Worm (Caenorhabditis elegans) whole organism, L3 larva: ENCODE measurements around the gene C35A5.5.
A peak's percentile ranks its signal among the peaks of the same experiment; 100 is the strongest.

Experiments
- R02D3.7 ChIP-seq: fragments of 150-350 bp; optimal IDR thresholded peaks from 2 replicates; lab custom pipeline; 2014; ENCODE audit warnings: missing biosample characterization, missing genetic modification characterization
- aly-2 ChIP-seq: fragments of 150-350 bp; optimal IDR thresholded peaks from 2 replicates; lab custom pipeline; 2014; ENCODE audit warnings: missing biosample characterization, missing genetic modification characterization
- ama-1 ChIP-seq: fragments of 150-350 bp; optimal IDR thresholded peaks from 2 replicates; lab custom pipeline; 2018
- ceh-9 ChIP-seq: sonication (generic microtip); optimal IDR thresholded peaks from 2 replicates; lab custom pipeline; 2018; ENCODE audit warnings: missing biosample characterization, missing genetic modification characterization
- daf-12 ChIP-seq: fragments of 150-350 bp; optimal IDR thresholded peaks from 2 replicates; lab custom pipeline; 2014; ENCODE audit warnings: missing biosample characterization, missing genetic modification reagents, missing genetic modification characterization
- egl-27 ChIP-seq: sonication (generic microtip); optimal IDR thresholded peaks from 4 replicates; lab custom pipeline; 2017; ENCODE audit warnings: missing biosample characterization, missing genetic modification reagents, missing genetic modification characterization
- egl-5 ChIP-seq: fragments of 150-350 bp; optimal IDR thresholded peaks from 2 replicates; lab custom pipeline; 2017; ENCODE audit warnings: missing biosample characterization, missing genetic modification reagents, missing genetic modification characterization, inconsistent platforms
- elt-1 ChIP-seq: fragments of 150-350 bp; optimal IDR thresholded peaks from 2 replicates; lab custom pipeline; 2014; ENCODE audit warnings: missing biosample characterization, missing genetic modification characterization
- elt-2 ChIP-seq: sonication (generic microtip); optimal IDR thresholded peaks from 2 replicates; lab custom pipeline; 2016; ENCODE audit warnings: missing genetic modification reagents, mild to moderate bottlenecking, missing genetic modification characterization, missing compliant biosample characterization
- elt-3 ChIP-seq, 3 experiments: fragments of 150-350 bp in 1 of 3; sonication (generic microtip) in 2 of 3; optimal IDR thresholded peaks; 2 replicates in 2 of 3; 4 replicates in 1 of 3; lab custom pipeline; 2014 to 2017; ENCODE audit warnings: missing biosample characterization in 3 of 3, missing genetic modification characterization in 3 of 3
- eor-1 ChIP-seq, 2 experiments: fragments of 150-350 bp; optimal IDR thresholded peaks; 2 replicates each; lab custom pipeline; 2014 to 2018; ENCODE audit warnings: missing biosample characterization in 2 of 2, missing genetic modification characterization in 2 of 2
- fkh-10 ChIP-seq: sonication (generic microtip); optimal IDR thresholded peaks from 2 replicates; lab custom pipeline; 2017; ENCODE audit warnings: missing biosample characterization, missing genetic modification reagents, missing genetic modification characterization
- hmg-11 ChIP-seq: sonication (generic microtip); optimal IDR thresholded peaks from 2 replicates; lab custom pipeline; 2016; ENCODE audit warnings: missing genetic modification characterization, missing compliant biosample characterization
- jun-1 ChIP-seq: fragments of 150-350 bp; optimal IDR thresholded peaks from 2 replicates; lab custom pipeline; 2014; ENCODE audit warnings: missing biosample characterization, missing genetic modification reagents, missing genetic modification characterization
- lin-39 ChIP-seq: fragments of 150-350 bp; optimal IDR thresholded peaks from 2 replicates; lab custom pipeline; 2018; ENCODE audit warnings: missing biosample characterization, missing genetic modification reagents, missing genetic modification characterization
- lsy-12 ChIP-seq: sonication (generic microtip); optimal IDR thresholded peaks from 2 replicates; lab custom pipeline; 2016; ENCODE audit warnings: mild to moderate bottlenecking, missing genetic modification characterization, missing compliant biosample characterization
- mdl-1 ChIP-seq: fragments of 150-350 bp; optimal IDR thresholded peaks from 2 replicates; lab custom pipeline; 2014; ENCODE audit warnings: missing biosample characterization, missing genetic modification characterization
- mml-1 ChIP-seq: fragments of 150-350 bp; sonication (generic microtip); optimal IDR thresholded peaks from 3 replicates; lab custom pipeline; 2014; ENCODE audit warnings: missing biosample characterization, missing genetic modification characterization
- nfya-1 ChIP-seq: sonication (generic microtip); optimal IDR thresholded peaks from 2 replicates; lab custom pipeline; 2017; ENCODE audit warnings: missing genetic modification characterization, mild to moderate bottlenecking, missing compliant biosample characterization, antibody characterized with exemption, moderate library complexity; ENCODE audit not compliant: insufficient read depth
- nhr-11 ChIP-seq: fragments of 150-350 bp; optimal IDR thresholded peaks from 2 replicates; lab custom pipeline; 2014; ENCODE audit warnings: missing biosample characterization, missing genetic modification characterization
- nhr-23 ChIP-seq: fragments of 150-350 bp; optimal IDR thresholded peaks from 2 replicates; lab custom pipeline; 2014; ENCODE audit warnings: missing biosample characterization, missing genetic modification reagents, missing genetic modification characterization
- nhr-237 ChIP-seq: fragments of 150-350 bp; optimal IDR thresholded peaks from 2 replicates; lab custom pipeline; 2014; ENCODE audit warnings: missing biosample characterization, missing genetic modification characterization
- nhr-25 ChIP-seq: sonication (generic microtip); optimal IDR thresholded peaks from 2 replicates; lab custom pipeline; 2017; ENCODE audit warnings: missing biosample characterization, missing genetic modification characterization
- nhr-28 ChIP-seq: fragments of 150-350 bp; optimal IDR thresholded peaks from 2 replicates; lab custom pipeline; 2014; ENCODE audit warnings: missing biosample characterization, missing genetic modification characterization
- nhr-43 ChIP-seq: sonication (generic microtip); optimal IDR thresholded peaks from 2 replicates; lab custom pipeline; 2016; ENCODE audit warnings: mild to moderate bottlenecking, missing genetic modification characterization, missing compliant biosample characterization; ENCODE audit not compliant: poor library complexity, severe bottlenecking
- nhr-77 ChIP-seq: fragments of 150-350 bp; optimal IDR thresholded peaks from 2 replicates; lab custom pipeline; 2014; ENCODE audit warnings: missing biosample characterization, missing genetic modification characterization
- pqm-1 ChIP-seq: fragments of 150-350 bp; optimal IDR thresholded peaks from 2 replicates; lab custom pipeline; 2017; ENCODE audit warnings: missing biosample characterization, missing genetic modification characterization, inconsistent platforms
- sea-2 ChIP-seq: fragments of 150-350 bp; sonication (generic microtip); optimal IDR thresholded peaks from 4 replicates; lab custom pipeline; 2014; ENCODE audit warnings: missing biosample characterization, missing genetic modification reagents, missing genetic modification characterization
- snpc-4 ChIP-seq: fragments of 150-350 bp; optimal IDR thresholded peaks from 2 replicates; lab custom pipeline; 2014; ENCODE audit warnings: missing biosample characterization, missing genetic modification characterization
- tbx-2 ChIP-seq: sonication (generic microtip); optimal IDR thresholded peaks from 2 replicates; lab custom pipeline; 2016; ENCODE audit warnings: mild to moderate bottlenecking, missing genetic modification characterization, missing compliant biosample characterization
- unc-39 ChIP-seq: sonication (generic microtip); optimal IDR thresholded peaks from 4 replicates; lab custom pipeline; 2017; ENCODE audit warnings: missing biosample characterization, missing genetic modification characterization
- zag-1 ChIP-seq: fragments of 150-350 bp; optimal IDR thresholded peaks from 2 replicates; lab custom pipeline; 2014; ENCODE audit warnings: missing biosample characterization, missing genetic modification characterization
- ztf-11 ChIP-seq: fragments of 150-350 bp; optimal IDR thresholded peaks from 2 replicates; lab custom pipeline; 2014; ENCODE audit warnings: missing biosample characterization, missing genetic modification characterization

C35A5.5 gene

DNA sequence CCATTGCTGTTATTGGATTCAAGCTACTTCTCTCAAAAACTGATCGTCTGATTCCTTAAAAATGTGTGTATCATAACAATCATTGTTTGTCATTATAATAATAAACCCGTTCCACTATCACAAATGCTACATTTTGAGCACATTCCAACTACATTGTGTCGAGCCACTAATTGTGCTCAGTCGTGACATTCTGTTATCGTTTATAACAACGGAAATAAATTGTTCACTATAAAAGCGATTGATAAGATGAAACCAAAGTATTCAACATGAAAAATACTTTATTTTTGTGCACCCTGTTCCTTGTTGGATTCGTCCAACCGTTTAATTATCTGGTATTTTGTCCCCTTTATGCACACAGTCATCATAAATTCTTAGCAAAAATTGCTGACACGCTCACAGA, 12.5 kb upstream of the C35A5.5 start, which contains the start of gene ugt-33:
Gene ugt-33, plus strand, starts transcription at position 260 of the 400 bp plus-strand sequence.
- no peak for TF ChIP-seq tbx-2 (tag; lab: Kevin White, UChicago)
- TF ChIP-seq pqm-1 (tag; lab: Kevin White, UChicago), result peak; percentile 83
- TF ChIP-seq nhr-77 (tag; lab: Kevin White, UChicago), result no peak
- no peak for TF ChIP-seq nfya-1
- TF ChIP-seq elt-2 (tag; lab: Kevin White, UChicago), result peak; percentile 76
- no peak for TF ChIP-seq jun-1 (tag; lab: Kevin White, UChicago)
- TF ChIP-seq ceh-9, result no peak

DNA sequence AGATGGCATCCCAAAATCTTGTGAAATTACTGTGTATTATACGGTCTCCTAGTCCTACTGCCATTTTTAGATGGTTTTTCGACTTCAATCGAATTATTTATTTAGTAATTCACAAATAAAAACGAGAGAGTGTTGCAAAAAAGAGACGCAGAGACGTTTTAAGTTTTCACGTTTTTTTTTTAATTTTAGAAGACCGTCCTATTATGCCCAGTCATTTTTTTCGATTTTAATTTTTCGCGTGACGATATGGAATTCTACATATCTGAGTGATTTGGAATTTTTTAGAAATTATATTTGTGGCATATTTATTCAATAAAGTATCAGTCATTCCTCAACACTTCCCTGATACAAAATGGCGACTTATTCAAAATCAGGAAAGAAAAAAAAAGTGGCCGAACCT, 8.9 kb upstream of the C35A5.5 start, which contains the start of gene C35A5.4:
Gene C35A5.4, plus strand, starts transcription at position 301 of the 400 bp plus-strand sequence.
- no peak for TF ChIP-seq elt-2 (tag; lab: Kevin White, UChicago)
- TF ChIP-seq pqm-1 (tag; lab: Kevin White, UChicago), result no peak
- no peak for TF ChIP-seq mml-1
- no peak for TF ChIP-seq R02D3.7 (tag; lab: Kevin White, UChicago)

DNA sequence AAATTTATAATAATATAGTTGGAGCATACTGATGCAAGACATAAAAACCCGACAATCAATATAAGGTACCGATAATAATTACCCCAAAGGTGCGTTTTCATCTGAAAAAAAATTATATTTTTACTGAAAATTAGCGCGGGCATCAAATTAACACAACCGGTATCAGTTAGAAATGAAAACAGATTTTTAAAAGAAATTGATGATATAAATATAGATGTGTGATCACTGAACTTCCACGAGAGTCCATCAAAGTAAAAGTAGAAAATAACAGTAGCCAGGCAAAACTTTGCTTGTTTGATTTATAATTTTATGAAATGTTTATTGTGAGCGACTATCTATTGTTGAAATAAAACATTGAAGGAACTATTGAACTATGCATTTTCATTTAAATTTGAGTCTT, 4.4 kb upstream of the C35A5.5 start, which contains the start of gene C35A5.3:
Gene C35A5.3, minus strand, starts transcription at position 101 of the 400 bp plus-strand sequence.
- TF ChIP-seq sea-2 (GFP tag; lab: Kevin White, UChicago) (no peak), aly-2 (no peak), zag-1 (tag; lab: Kevin White, UChicago) (no peak), hmg-11 (tag; lab: Kevin White, UChicago) (no peak), ceh-9 (no peak), daf-12 (no peak)

DNA sequence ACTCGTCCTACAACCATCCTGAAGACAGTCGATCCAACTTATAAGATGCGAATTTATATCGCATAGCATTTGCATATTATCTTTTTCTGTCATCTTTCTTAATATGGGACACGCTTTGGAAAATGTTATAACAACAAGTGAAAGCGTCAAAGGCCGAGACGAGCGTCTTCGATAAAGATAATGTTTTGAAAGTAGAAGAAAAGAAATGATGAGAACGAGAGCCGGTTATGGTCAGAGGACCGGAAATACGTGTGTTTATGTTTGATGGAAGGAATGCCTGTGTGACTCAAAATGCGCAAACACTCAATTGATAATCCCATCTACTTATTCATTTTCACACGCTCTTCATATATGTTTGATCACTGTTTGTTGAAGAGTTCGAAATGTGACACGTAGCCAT, 2.6 kb upstream of the C35A5.5 start, which contains the start of gene C35A5.11:
Gene C35A5.11, minus strand, starts transcription at position 101 of the 400 bp plus-strand sequence.
- TF ChIP-seq nhr-23 (peak; percentile 45), nhr-77 (tag; lab: Kevin White, UChicago) (no peak)
- TF ChIP-seq, all 47 proteins: peak for 1

DNA sequence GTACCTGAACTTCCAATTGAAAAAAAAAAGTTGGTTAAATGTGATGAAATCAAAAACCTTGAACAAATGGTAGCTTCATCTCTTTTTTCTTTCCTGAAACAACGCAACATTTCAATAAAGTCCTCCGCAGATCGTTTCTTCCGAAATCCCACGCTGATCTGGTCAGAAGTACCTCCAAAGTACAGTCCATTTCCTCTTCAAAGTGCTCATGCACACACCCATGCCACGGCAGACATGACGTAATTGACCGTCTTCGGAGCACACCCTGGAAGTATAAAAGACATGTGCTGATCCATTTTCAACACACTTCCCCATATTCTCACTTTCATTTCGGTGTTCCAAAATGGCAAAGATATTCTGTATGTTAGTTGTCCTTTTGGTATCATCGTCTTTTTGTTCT, 1.8 kb upstream of the C35A5.5 start, which contains the start of gene C35A5.10:
Gene C35A5.10, plus strand, starts transcription at position 301 of the 400 bp plus-strand sequence.
- TF ChIP-seq egl-27 (tag; lab: Kevin White, UChicago), result no peak
- no peak for TF ChIP-seq unc-39 (tag; lab: Kevin White, UChicago)
- no peak for TF ChIP-seq nfya-1
- TF ChIP-seq, all 47 proteins: peak for 0

DNA sequence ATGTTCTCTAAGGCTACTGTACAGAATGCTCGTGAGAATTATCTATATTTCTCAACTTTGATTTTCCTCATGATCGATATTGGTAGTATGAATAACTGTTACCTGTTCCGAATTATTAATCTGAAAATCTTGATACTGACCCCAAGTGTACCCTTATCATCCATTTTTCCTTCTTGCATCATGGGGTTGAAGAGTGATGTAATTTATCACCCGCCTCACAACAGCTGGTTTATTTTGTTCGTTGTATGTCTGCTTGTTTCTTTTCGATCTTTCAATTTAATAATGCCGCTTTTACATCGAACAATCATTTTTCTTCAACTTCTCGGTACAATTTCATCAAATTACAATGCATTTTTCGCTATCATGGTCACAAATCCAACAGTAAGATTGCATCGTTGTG, 3.2 kb downstream of the C35A5.5 start, which contains the start of gene C35A5.6:
Gene C35A5.6, plus strand, starts transcription at position 283 of the 400 bp plus-strand sequence.
- no peak for TF ChIP-seq elt-3 (tag; optimal IDR thresholded peaks at IDR 0.05; lab: Kevin White, UChicago)
- TF ChIP-seq nhr-237, result no peak
- TF ChIP-seq aly-2, result no peak
- TF ChIP-seq egl-27 (tag; lab: Kevin White, UChicago), result no peak
- no peak for TF ChIP-seq R02D3.7 (tag; lab: Kevin White, UChicago)
- no peak for TF ChIP-seq ztf-11 (tag; lab: Kevin White, UChicago)
- no peak for TF ChIP-seq nhr-23
- no peak for TF ChIP-seq mdl-1 (tag; lab: Kevin White, UChicago)
- no peak for TF ChIP-seq eor-1 (tag; optimal IDR thresholded peaks at IDR 0.05; lab: Kevin White, UChicago)
- TF ChIP-seq, all 47 proteins: peak for 0

DNA sequence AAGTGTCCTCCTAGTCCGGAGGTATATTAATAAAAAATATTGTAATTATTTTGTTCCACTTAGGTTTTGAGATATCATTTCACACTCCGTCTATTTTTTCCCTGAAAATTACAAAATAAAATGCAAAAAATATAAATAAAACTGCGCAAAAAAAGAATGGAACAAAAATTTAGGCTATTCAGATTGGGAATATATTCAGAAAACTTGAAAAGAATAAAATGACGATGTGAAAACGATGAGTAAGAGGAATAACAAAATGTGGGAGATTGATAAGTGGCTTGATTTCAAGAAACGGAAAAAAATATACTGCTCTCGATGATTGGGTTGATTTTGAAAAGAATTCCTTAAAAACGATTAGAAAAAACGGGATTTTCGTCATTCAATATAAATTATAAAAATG, 8.6 kb downstream of the C35A5.5 start, which contains the start of gene dmsr-8:
Gene dmsr-8, minus strand, starts transcription at position 101 of the 400 bp plus-strand sequence.
- TF ChIP-seq nhr-28 (tag; lab: Kevin White, UChicago) (no peak), jun-1 (tag; lab: Kevin White, UChicago) (no peak), nhr-25 (no peak), nhr-11 (tag; lab: Kevin White, UChicago) (no peak), elt-1 (tag; lab: Kevin White, UChicago) (no peak), lin-39 (tag; lab: Kevin White, UChicago) (no peak), egl-5 (tag; lab: Kevin White, UChicago) (no peak), fkh-10 (no peak), egl-27 (tag; lab: Kevin White, UChicago) (no peak), elt-3 (tag; optimal IDR thresholded peaks at IDR 0.05; lab: Kevin White, UChicago) (no peak), snpc-4 (tag; lab: Kevin White, UChicago) (no peak), ama-1 (lab: Kevin White, UChicago) (no peak), hmg-11 (tag; lab: Kevin White, UChicago) (no peak), nhr-43 (tag; lab: Kevin White, UChicago) (no peak), eor-1 (tag; optimal IDR thresholded peaks at IDR 0.05; lab: Kevin White, UChicago) (no peak), lsy-12 (tag; lab: Kevin White, UChicago) (no peak)
